Worm (Caenorhabditis elegans): ENCODE results near the gene R13H4.6.

- no peak for TF ChIP-seq ceh-6 (GFP tag; optimal IDR thresholded peaks at IDR 0.05)
- no peak for TF ChIP-seq lin-11 (tag; optimal IDR thresholded peaks at IDR 0.05)
- TF ChIP-seq pha-4 (tag; optimal IDR thresholded peaks at IDR 0.05), result no peak
- TF ChIP-seq hlh-6 (tag; optimal IDR thresholded peaks at IDR 0.05), result no peak
- no peak for TF ChIP-seq ttx-3 (tag; optimal IDR thresholded peaks at IDR 0.05)
- no peak for TF ChIP-seq fkh-10 (GFP tag; optimal IDR thresholded peaks at IDR 0.05)
- TF ChIP-seq Y22D7AL.16 (tag; optimal IDR thresholded peaks at IDR 0.05), result no peak
- TF ChIP-seq nfya-1 (tag; optimal IDR thresholded peaks at IDR 0.05), result no peak
- no peak for TF ChIP-seq dmd-4 (tag; optimal IDR thresholded peaks at IDR 0.05; ENCODE audit: borderline replicate concordance)
- no peak for TF ChIP-seq pqm-1 (tag; optimal IDR thresholded peaks at IDR 0.05)
- no peak for TF ChIP-seq fkh-6 (tag; optimal IDR thresholded peaks at IDR 0.05)
- TF ChIP-seq sox-2 (GFP tag; IDR thresholded peaks at IDR 0.05), result no peak
- TF ChIP-seq nhr-11 (tag; optimal IDR thresholded peaks at IDR 0.05), result no peak
These were observed 33.5 kb downstream of the R13H4.6 start for ce11 chrV:11896322-11896898.

Data from whole organism, late embryonic.